Worm (Caenorhabditis elegans) whole organism, young adult: Measurements from ENCODE around the gene C49H3.16.

Experiments used
- C06A6.2 ChIP-seq: fragments of 200-800 bp; sonication (Bioruptor generic); conservative IDR thresholded peaks from 2 replicates; pipeline ENCODE4 v1.3.6; 2022; ENCODE audit warnings: missing genetic modification characterization, missing compliant biosample characterization
- F23B12.7 ChIP-seq: sonication (generic microtip); optimal IDR thresholded peaks from 2 replicates; lab custom pipeline; 2017; ENCODE audit warnings: missing genetic modification characterization, mild to moderate bottlenecking, missing compliant biosample characterization, antibody characterized with exemption, moderate library complexity; ENCODE audit not compliant: insufficient read depth
- T26A5.8 ChIP-seq: sonication (generic microtip); optimal IDR thresholded peaks from 2 replicates; lab custom pipeline; 2016; ENCODE audit warnings: missing genetic modification characterization, missing compliant biosample characterization
- Y95B8A.8 ChIP-seq: fragments of 200-800 bp; sonication (Bioruptor generic); IDR thresholded peaks from 2 replicates; pipeline ENCODE4 v1.3.6; 2022; ENCODE audit warnings: missing genetic modification reagents, missing genetic modification characterization, missing compliant biosample characterization
- athp-1 ChIP-seq: sonication (generic microtip); optimal IDR thresholded peaks from 2 replicates; lab custom pipeline; 2017; ENCODE audit warnings: mild to moderate bottlenecking, missing genetic modification characterization, missing compliant biosample characterization
- ceh-58 ChIP-seq: fragments of 200-800 bp; sonication (Bioruptor generic); IDR thresholded peaks from 2 replicates; pipeline ENCODE4 v1.3.6; 2022; ENCODE audit warnings: missing genetic modification characterization, missing compliant biosample characterization
- egl-18 ChIP-seq: fragments of 200-800 bp; sonication (Bioruptor generic); IDR thresholded peaks from 2 replicates; pipeline ENCODE4 v1.3.6; 2022; ENCODE audit warnings: missing genetic modification reagents, missing genetic modification characterization, missing compliant biosample characterization
- ets-4 ChIP-seq: fragments of 200-800 bp; sonication (Bioruptor generic); optimal IDR thresholded peaks from 2 replicates; lab custom pipeline; 2018; ENCODE audit warnings: mild to moderate bottlenecking, missing genetic modification characterization, missing compliant biosample characterization
- nfya-1 ChIP-seq: sonication (generic microtip); optimal IDR thresholded peaks from 2 replicates; lab custom pipeline; 2017; ENCODE audit warnings: antibody characterized with exemption, missing compliant biosample characterization, missing genetic modification characterization, borderline replicate concordance; ENCODE audit not compliant: insufficient read depth
- nhr-90 ChIP-seq: sonication (generic microtip); optimal IDR thresholded peaks from 2 replicates; lab custom pipeline; 2016; ENCODE audit warnings: missing genotype, mild to moderate bottlenecking, missing genetic modification characterization, missing compliant biosample characterization
- sdz-38 ChIP-seq: sonication (generic microtip); optimal IDR thresholded peaks from 2 replicates; lab custom pipeline; 2016; ENCODE audit warnings: missing genotype, missing genetic modification characterization, missing compliant biosample characterization
- snpc-4 ChIP-seq, 5 experiments: fragments of 150-350 bp in 1 of 5; sonication (generic microtip) in 4 of 5; optimal IDR thresholded peaks; 2 replicates each; lab custom pipeline; 2014 to 2018; ENCODE audit warnings: missing genetic modification characterization in 5 of 5, missing biosample characterization in 3 of 5, antibody characterized with exemption in 2 of 5, mild to moderate bottlenecking in 2 of 5, missing compliant biosample characterization in 2 of 5, missing genotype in 2 of 5, moderate library complexity in 2 of 5, missing genetic modification reagents in 1 of 5

ce11 chrIV:7902221-7902904 lies 17.9 kb upstream of the C49H3.16 start, which contains the start of gene arp-11:
- no peak for TF ChIP-seq ceh-58 (GFP tag; lab: Robert Waterston, UW)
- TF ChIP-seq Y95B8A.8 (GFP tag; lab: Robert Waterston, UW), result no peak
- TF ChIP-seq snpc-4 (GFP tag; optimal IDR thresholded peaks at IDR 0.05; lab: Kevin White, UChicago), result no peak
- TF ChIP-seq snpc-4 (tag; optimal IDR thresholded peaks at IDR 0.05; lab: Kevin White, UChicago), result peak in 3 of 4 experiments; percentile 50 to 59 (median 51)
- TF ChIP-seq nhr-90 (tag; lab: Kevin White, UChicago), result no peak
- TF ChIP-seq sdz-38 (tag; lab: Kevin White, UChicago), result no peak
- no peak for TF ChIP-seq athp-1 (tag; lab: Kevin White, UChicago)
- TF ChIP-seq F23B12.7 (tag; lab: Kevin White, UChicago), result peak; percentile 55
- no peak for TF ChIP-seq nfya-1 (tag; lab: Kevin White, UChicago)
- TF ChIP-seq ets-4 (GFP tag; lab: Kevin White, UChicago), result no peak
- no peak for TF ChIP-seq T26A5.8
- no peak for TF ChIP-seq C06A6.2 (GFP tag; lab: Robert Waterston, UW)
- TF ChIP-seq egl-18 (GFP tag; lab: Robert Waterston, UW), result no peak
